Fruit fly (Drosophila melanogaster) Kc167 (cell line): ENCODE measurements around the gene CG13795.

Experiments
- Myc ChIP-seq: fragments of >200 bp; optimal IDR thresholded peaks from 2 replicates; lab custom pipeline; 2017; ENCODE audit warnings: missing external identifiers
- Sin3A ChIP-seq: fragments of >200 bp; optimal IDR thresholded peaks from 2 replicates; lab custom pipeline; 2018; ENCODE audit warnings: missing external identifiers
- h ChIP-seq: fragments of >200 bp; optimal IDR thresholded peaks from 3 replicates; lab custom pipeline; 2018; ENCODE audit warnings: missing external identifiers
- insv ChIP-seq: fragments of >200 bp; optimal IDR thresholded peaks from 3 replicates; lab custom pipeline; 2018; ENCODE audit warnings: missing external identifiers
- psq ChIP-seq: fragments of >200 bp; optimal IDR thresholded peaks from 2 replicates; lab custom pipeline; 2017; ENCODE audit warnings: missing external identifiers

DNA sequence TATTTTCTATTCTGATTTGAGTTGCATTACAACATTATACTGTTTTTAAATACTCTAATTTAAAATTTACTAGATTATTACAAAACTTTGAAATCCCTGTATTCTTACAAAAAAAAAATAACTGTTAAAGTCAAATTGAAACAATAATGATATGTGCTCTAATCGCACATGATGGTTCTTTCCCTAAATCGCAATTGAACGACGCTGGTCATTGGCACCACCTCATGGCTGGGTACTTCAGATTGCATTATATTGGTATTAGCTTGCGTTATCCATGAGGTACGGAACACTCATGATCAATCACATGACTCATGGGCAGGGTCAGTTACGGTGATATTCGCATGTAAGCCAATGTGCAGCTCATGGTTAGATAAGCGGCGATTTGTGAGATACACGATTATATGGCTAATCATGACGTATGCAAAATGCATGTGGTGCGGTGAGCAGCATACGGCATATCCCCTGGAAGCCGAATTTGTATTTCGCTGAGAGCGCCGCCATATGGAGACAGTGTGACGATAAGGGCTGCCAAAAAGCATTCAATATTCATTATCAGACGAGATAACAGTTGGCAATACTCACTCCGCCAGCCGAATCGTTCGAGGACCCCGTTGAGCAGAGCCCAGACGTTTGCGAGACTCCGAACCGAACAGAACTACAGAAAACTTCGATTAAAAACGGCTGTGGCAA, 47.9 kb downstream of the CG13795 start:
- TF ChIP-seq Myc (lab: Kevin White, UChicago), result no peak
- TF ChIP-seq h (lab: Kevin White, UChicago), result no peak
- TF ChIP-seq psq, result no peak
- TF ChIP-seq Sin3A, result no peak
- TF ChIP-seq insv, result no peak
